Worm (Caenorhabditis elegans) whole organism, mixed stage, embryonic: ENCODE measurements around the gene gldi-2.
"Not testable (repeated sequence)": the region's sequence is repeated elsewhere in the genome, so short reads cannot be mapped to it uniquely, and the experiment has no call there.

Experiments used
- M03D4.4 ChIP-seq: sonication (generic microtip); optimal IDR thresholded peaks from 2 replicates; lab custom pipeline; 2017; ENCODE audit warnings: mild to moderate bottlenecking, missing genetic modification characterization, missing compliant biosample characterization
- bed-3 ChIP-seq: fragments of 200-800 bp; sonication (Bioruptor generic); optimal IDR thresholded peaks from 3 replicates; lab custom pipeline; 2018; ENCODE audit warnings: mild to moderate bottlenecking, missing genetic modification characterization, moderate library complexity, missing compliant biosample characterization
- blmp-1 ChIP-seq: fragments of 150-350 bp; optimal IDR thresholded peaks from 2 replicates; lab custom pipeline; 2014; ENCODE audit warnings: missing biosample characterization, missing genetic modification characterization
- ceh-39 ChIP-seq: fragments of 150-350 bp; optimal IDR thresholded peaks from 2 replicates; lab custom pipeline; 2014; ENCODE audit warnings: missing biosample characterization, missing genetic modification characterization
- ceh-43 ChIP-seq: fragments of 200-800 bp; sonication (Bioruptor generic); optimal IDR thresholded peaks from 2 replicates; lab custom pipeline; 2018; ENCODE audit warnings: mild to moderate bottlenecking, missing genetic modification characterization, moderate library complexity, missing compliant biosample characterization
- ces-1 ChIP-seq: fragments of 150-350 bp; optimal IDR thresholded peaks from 2 replicates; lab custom pipeline; 2014; ENCODE audit warnings: missing biosample characterization, missing genetic modification reagents, missing genetic modification characterization
- cnd-1 ChIP-seq: fragments of 200-800 bp; sonication (Bioruptor generic); optimal IDR thresholded peaks from 2 replicates; lab custom pipeline; 2018; ENCODE audit warnings: mild to moderate bottlenecking, missing genetic modification characterization, missing compliant biosample characterization
- drap-1 ChIP-seq: fragments of 200-800 bp; sonication (Bioruptor generic); optimal IDR thresholded peaks from 3 replicates; lab custom pipeline; 2018; ENCODE audit warnings: mild to moderate bottlenecking, missing genetic modification characterization, missing compliant biosample characterization
- elt-1 ChIP-seq: sonication (generic microtip); optimal IDR thresholded peaks from 2 replicates; lab custom pipeline; 2017; ENCODE audit warnings: missing genetic modification characterization, mild to moderate bottlenecking, missing compliant biosample characterization, antibody characterized with exemption, moderate library complexity, borderline replicate concordance; ENCODE audit not compliant: insufficient read depth
- elt-3 ChIP-seq: fragments of 150-350 bp; optimal IDR thresholded peaks from 2 replicates; lab custom pipeline; 2014; ENCODE audit warnings: missing biosample characterization, missing genetic modification characterization
- flh-1 ChIP-seq: fragments of 200-800 bp; sonication (Bioruptor generic); optimal IDR thresholded peaks from 2 replicates; lab custom pipeline; 2018; ENCODE audit warnings: mild to moderate bottlenecking, missing genetic modification characterization, moderate library complexity, missing compliant biosample characterization
- ham-2 ChIP-seq: fragments of 200-800 bp; sonication (Bioruptor generic); optimal IDR thresholded peaks from 2 replicates; lab custom pipeline; 2018; ENCODE audit warnings: mild to moderate bottlenecking, missing genetic modification characterization, missing compliant biosample characterization
- hlh-1 ChIP-seq: fragments of 150-350 bp; optimal IDR thresholded peaks from 2 replicates; lab custom pipeline; 2014; ENCODE audit warnings: missing biosample characterization, missing genetic modification reagents, missing genetic modification characterization
- lin-13 ChIP-seq: fragments of 150-350 bp; optimal IDR thresholded peaks from 2 replicates; lab custom pipeline; 2014; ENCODE audit warnings: missing biosample characterization, missing genetic modification characterization
- lin-32 ChIP-seq: fragments of 200-800 bp; sonication (Bioruptor generic); optimal IDR thresholded peaks from 2 replicates; lab custom pipeline; 2018; ENCODE audit warnings: mild to moderate bottlenecking, missing genetic modification characterization, missing compliant biosample characterization
- lsy-2 ChIP-seq: fragments of 150-350 bp; optimal IDR thresholded peaks from 2 replicates; lab custom pipeline; 2014; ENCODE audit warnings: missing biosample characterization, missing genetic modification characterization
- mab-5 ChIP-seq: fragments of 150-350 bp; optimal IDR thresholded peaks from 2 replicates; lab custom pipeline; 2014; ENCODE audit warnings: missing biosample characterization, missing genetic modification characterization
- mep-1 ChIP-seq: fragments of 150-350 bp; optimal IDR thresholded peaks from 2 replicates; lab custom pipeline; 2017; ENCODE audit warnings: missing biosample characterization, missing genetic modification reagents, missing genetic modification characterization, inconsistent platforms
- mls-2 ChIP-seq: sonication (generic microtip); optimal IDR thresholded peaks from 2 replicates; lab custom pipeline; 2016; ENCODE audit warnings: mild to moderate bottlenecking, missing genetic modification characterization, moderate library complexity, missing compliant biosample characterization
- nhr-12 ChIP-seq: fragments of 150-350 bp; optimal IDR thresholded peaks from 2 replicates; lab custom pipeline; 2014; ENCODE audit warnings: missing biosample characterization, missing genetic modification characterization
- nhr-2 ChIP-seq: fragments of 150-350 bp; optimal IDR thresholded peaks from 2 replicates; lab custom pipeline; 2014; ENCODE audit warnings: missing biosample characterization, missing genetic modification characterization
- nhr-237 ChIP-seq: fragments of 150-350 bp; optimal IDR thresholded peaks from 2 replicates; lab custom pipeline; 2014; ENCODE audit warnings: missing biosample characterization, missing genetic modification characterization
- nhr-28 ChIP-seq: fragments of 150-350 bp; optimal IDR thresholded peaks from 2 replicates; lab custom pipeline; 2014; ENCODE audit warnings: missing biosample characterization, missing genetic modification characterization
- nhr-76 ChIP-seq: sonication (generic microtip); optimal IDR thresholded peaks from 2 replicates; lab custom pipeline; 2017; ENCODE audit warnings: missing biosample characterization, missing genetic modification characterization
- pha-4 ChIP-seq: fragments of 150-350 bp; optimal IDR thresholded peaks from 2 replicates; lab custom pipeline; 2018; ENCODE audit warnings: missing biosample characterization, missing genetic modification reagents, missing genetic modification characterization
- snpc-4 ChIP-seq: fragments of 150-350 bp; optimal IDR thresholded peaks from 2 replicates; lab custom pipeline; 2014; ENCODE audit warnings: missing biosample characterization, missing genetic modification characterization
- sptf-1 ChIP-seq: sonication (generic microtip); optimal IDR thresholded peaks from 2 replicates; lab custom pipeline; 2017; ENCODE audit warnings: mild to moderate bottlenecking, missing genetic modification characterization, moderate library complexity, missing compliant biosample characterization
- tbx-8 ChIP-seq: fragments of 200-800 bp; sonication (Bioruptor generic); optimal IDR thresholded peaks from 2 replicates; lab custom pipeline; 2018; ENCODE audit warnings: mild to moderate bottlenecking, missing genetic modification characterization, moderate library complexity, missing compliant biosample characterization
- unc-120 ChIP-seq: sonication (generic microtip); optimal IDR thresholded peaks from 2 replicates; lab custom pipeline; 2017; ENCODE audit warnings: missing genetic modification characterization, missing compliant biosample characterization; ENCODE audit not compliant: poor library complexity, severe bottlenecking
- unc-39 ChIP-seq: fragments of 150-350 bp; optimal IDR thresholded peaks from 2 replicates; lab custom pipeline; 2014; ENCODE audit warnings: missing biosample characterization, missing genetic modification characterization
- unc-62 ChIP-seq: fragments of 150-350 bp; optimal IDR thresholded peaks from 2 replicates; lab custom pipeline; 2014; ENCODE audit warnings: missing biosample characterization, missing genetic modification reagents, missing genetic modification characterization
- zip-8 ChIP-seq: fragments of 150-350 bp; optimal IDR thresholded peaks from 2 replicates; lab custom pipeline; 2014; ENCODE audit warnings: missing biosample characterization, missing genetic modification characterization
- ztf-11 ChIP-seq: fragments of 150-350 bp; optimal IDR thresholded peaks from 2 replicates; lab custom pipeline; 2014; ENCODE audit warnings: missing biosample characterization, missing genetic modification characterization

The gldi-2 gene

ce11 chrII:6775076-6775475, 8.2 kb upstream of the gldi-2 start, which contains the start of gene agr-1:
Gene agr-1 (minus strand): TSS chrII:6775176.
- TF ChIP-seq lsy-2; unc-62 (GFP tag; lab: Kevin White, UChicago); pha-4 (tag; lab: Kevin White, UChicago): not testable (repeated sequence)

DNA sequence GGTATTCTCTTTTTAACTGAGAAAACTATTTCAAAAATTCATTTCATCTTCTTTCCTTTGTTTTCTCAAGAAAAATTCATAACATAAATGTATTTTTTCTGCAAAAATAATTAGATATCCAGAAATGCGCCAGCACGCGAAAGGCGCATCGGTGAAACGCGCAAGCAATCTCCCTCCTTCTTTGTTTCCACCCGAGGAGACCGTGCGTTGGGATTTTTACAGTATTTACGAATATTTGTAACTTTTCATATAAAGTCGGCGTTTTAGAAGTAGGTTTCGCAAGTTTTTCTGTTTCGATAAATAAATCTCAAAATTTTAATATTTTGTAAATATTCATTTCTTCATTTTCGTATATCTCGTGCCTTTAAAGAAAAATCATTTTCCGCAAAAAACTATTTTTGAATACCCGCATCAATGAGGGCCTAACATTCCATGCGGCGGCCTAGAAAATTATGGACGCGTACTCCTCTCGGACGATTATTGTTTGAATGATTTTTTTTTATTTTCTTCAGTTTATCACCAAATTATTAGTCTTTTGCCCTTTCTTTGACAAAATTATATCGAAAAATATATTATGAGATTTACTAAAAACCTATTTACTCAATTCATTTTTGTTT, 6.7 kb upstream of the gldi-2 start, which contains the start of gene ssup-72:
ssup-72 (plus strand) TSS at position 181 of the 617 bp plus-strand sequence.
- TF ChIP-seq ces-1 (GFP tag; lab: Kevin White, UChicago) (peak; percentile 44), sptf-1 (peak; percentile 9), mab-5 (tag; lab: Kevin White, UChicago) (no peak)

DNA sequence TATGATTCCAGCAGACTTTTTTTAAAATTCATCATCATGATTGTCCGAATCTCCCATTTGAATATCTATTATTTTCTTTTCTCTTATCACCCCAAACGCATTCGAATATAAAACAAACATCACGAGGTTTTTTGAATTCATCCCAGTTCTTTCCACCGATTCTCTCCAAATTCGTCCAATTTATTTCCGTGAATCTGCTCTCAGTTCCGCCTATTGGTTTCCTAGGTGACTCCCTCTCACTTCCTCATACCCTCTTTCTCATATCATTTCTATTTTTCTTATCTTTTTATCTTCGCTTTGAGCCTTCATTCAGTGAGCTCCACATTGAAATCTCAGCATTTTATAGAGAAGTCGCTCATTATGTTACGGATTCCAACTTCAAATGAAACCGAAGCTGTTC, 4.1 kb upstream of the gldi-2 start, which contains the start of gene T13C2.7:
T13C2.7 (plus strand) TSS at position 301 of the 400 bp plus-strand sequence.
- TF ChIP-seq hlh-1 (tag; lab: Kevin White, UChicago) (no peak), tbx-8 (GFP tag; lab: Kevin White, UChicago) (no peak), ceh-39 (tag; lab: Kevin White, UChicago) (no peak), bed-3 (GFP tag; lab: Kevin White, UChicago) (no peak), zip-8 (tag; lab: Kevin White, UChicago) (no peak), snpc-4 (no peak), elt-1 (tag; lab: Kevin White, UChicago) (no peak), mls-2 (no peak), nhr-28 (no peak), drap-1 (GFP tag; lab: Kevin White, UChicago) (no peak), nhr-2 (tag; lab: Kevin White, UChicago) (no peak), unc-39 (tag; lab: Kevin White, UChicago) (no peak), lin-13 (no peak), nhr-12 (tag; lab: Kevin White, UChicago) (no peak)
- TF ChIP-seq, all 35 proteins: peak for 0

ce11 chrII:6781231-6781630, 2.0 kb upstream of the gldi-2 start:
- TF ChIP-seq flh-1 (GFP tag; lab: Kevin White, UChicago) (no peak), hlh-1 (tag; lab: Kevin White, UChicago) (no peak), ces-1 (GFP tag; lab: Kevin White, UChicago) (no peak), ceh-39 (tag; lab: Kevin White, UChicago) (no peak), zip-8 (tag; lab: Kevin White, UChicago) (no peak)

ce11 chrII:6781983-6782382, 1.2 kb upstream of the gldi-2 start:
- no peak for TF ChIP-seq blmp-1 (tag; lab: Kevin White, UChicago)
- no peak for TF ChIP-seq ztf-11 (tag; lab: Kevin White, UChicago)
- TF ChIP-seq lin-13: no peak
- no peak for TF ChIP-seq snpc-4
- no peak for TF ChIP-seq unc-120 (tag; lab: Kevin White, UChicago)
- no peak for TF ChIP-seq mab-5 (tag; lab: Kevin White, UChicago)
- TF ChIP-seq nhr-237 (tag; lab: Kevin White, UChicago): no peak
- TF ChIP-seq pha-4 (tag; lab: Kevin White, UChicago): no peak
- no peak for TF ChIP-seq elt-3 (tag; lab: Kevin White, UChicago)
- no peak for TF ChIP-seq bed-3 (GFP tag; lab: Kevin White, UChicago)
- no peak for TF ChIP-seq flh-1 (GFP tag; lab: Kevin White, UChicago)
- TF ChIP-seq nhr-2 (tag; lab: Kevin White, UChicago): no peak
- TF ChIP-seq, all 35 proteins: peak for 0

ce11 chrII:6782738-6783163, 476 bp upstream of the gldi-2 start:
- no peak for TF ChIP-seq ztf-11 (tag; lab: Kevin White, UChicago)
- no peak for TF ChIP-seq unc-120 (tag; lab: Kevin White, UChicago)
- TF ChIP-seq lin-32 (GFP tag; lab: Kevin White, UChicago): no peak
- peak; percentile 9 for TF ChIP-seq hlh-1 (tag; lab: Kevin White, UChicago)
- no peak for TF ChIP-seq ceh-43 (GFP tag; lab: Kevin White, UChicago)
- peak; percentile 8 for TF ChIP-seq mep-1 (tag; lab: Kevin White, UChicago)
- TF ChIP-seq nhr-12 (tag; lab: Kevin White, UChicago): no peak
- no peak for TF ChIP-seq nhr-76
- TF ChIP-seq flh-1 (GFP tag; lab: Kevin White, UChicago): no peak
- TF ChIP-seq unc-39 (tag; lab: Kevin White, UChicago): no peak
- no peak for TF ChIP-seq mab-5 (tag; lab: Kevin White, UChicago)
- TF ChIP-seq sptf-1: peak; percentile 40
- no peak for TF ChIP-seq blmp-1 (tag; lab: Kevin White, UChicago)
- no peak for TF ChIP-seq mls-2
- no peak for TF ChIP-seq ces-1 (GFP tag; lab: Kevin White, UChicago)
- no peak for TF ChIP-seq tbx-8 (GFP tag; lab: Kevin White, UChicago)
- TF ChIP-seq nhr-28: no peak
- TF ChIP-seq unc-62 (GFP tag; lab: Kevin White, UChicago): no peak
- TF ChIP-seq nhr-237 (tag; lab: Kevin White, UChicago): no peak
- no peak for TF ChIP-seq elt-3 (tag; lab: Kevin White, UChicago)
- TF ChIP-seq lsy-2: no peak
- no peak for TF ChIP-seq lin-13
- TF ChIP-seq drap-1 (GFP tag; lab: Kevin White, UChicago): no peak
- TF ChIP-seq bed-3 (GFP tag; lab: Kevin White, UChicago): no peak
- no peak for TF ChIP-seq M03D4.4 (tag; lab: Kevin White, UChicago)
- TF ChIP-seq cnd-1 (tag; lab: Kevin White, UChicago): peak; percentile 36
- TF ChIP-seq elt-1 (tag; lab: Kevin White, UChicago): no peak
- peak; percentile 19 for TF ChIP-seq ceh-39 (tag; lab: Kevin White, UChicago)
- TF ChIP-seq zip-8 (tag; lab: Kevin White, UChicago): no peak
- peak; percentile 71 for TF ChIP-seq pha-4 (tag; lab: Kevin White, UChicago)
- no peak for TF ChIP-seq nhr-2 (tag; lab: Kevin White, UChicago)
- no peak for TF ChIP-seq ham-2
